Worm (Caenorhabditis elegans): Measurements from ENCODE around the gene col-177.
A peak's percentile ranks its signal among the peaks of the same experiment; 100 is the strongest.

Gene col-177

ce11 chrX:11038221-11038620 lies 36.6 kb upstream of the col-177 start:
- no peak for TF ChIP-seq Y55F3AM.14 (GFP tag; optimal IDR thresholded peaks at IDR 0.05)
- no peak for TF ChIP-seq alr-1 (tag; optimal IDR thresholded peaks at IDR 0.05)
- TF ChIP-seq nhr-10 (tag; optimal IDR thresholded peaks at IDR 0.05), result no peak
- TF ChIP-seq dmd-4 (tag; optimal IDR thresholded peaks at IDR 0.05), result no peak
- no peak for TF ChIP-seq sma-3 (GFP tag; optimal IDR thresholded peaks at IDR 0.05)
- TF ChIP-seq elt-1 (tag; optimal IDR thresholded peaks at IDR 0.05), result no peak
- no peak for TF ChIP-seq peb-1 (tag; optimal IDR thresholded peaks at IDR 0.05)
- TF ChIP-seq sma-9 (GFP tag; optimal IDR thresholded peaks at IDR 0.05), result no peak
- no peak for TF ChIP-seq sma-9 (tag; optimal IDR thresholded peaks at IDR 0.05)
- TF ChIP-seq blmp-1 (tag; optimal IDR thresholded peaks at IDR 0.05; ENCODE audit: insufficient read depth), result no peak
- TF ChIP-seq zag-1 (tag; optimal IDR thresholded peaks at IDR 0.05), result no peak

DNA sequence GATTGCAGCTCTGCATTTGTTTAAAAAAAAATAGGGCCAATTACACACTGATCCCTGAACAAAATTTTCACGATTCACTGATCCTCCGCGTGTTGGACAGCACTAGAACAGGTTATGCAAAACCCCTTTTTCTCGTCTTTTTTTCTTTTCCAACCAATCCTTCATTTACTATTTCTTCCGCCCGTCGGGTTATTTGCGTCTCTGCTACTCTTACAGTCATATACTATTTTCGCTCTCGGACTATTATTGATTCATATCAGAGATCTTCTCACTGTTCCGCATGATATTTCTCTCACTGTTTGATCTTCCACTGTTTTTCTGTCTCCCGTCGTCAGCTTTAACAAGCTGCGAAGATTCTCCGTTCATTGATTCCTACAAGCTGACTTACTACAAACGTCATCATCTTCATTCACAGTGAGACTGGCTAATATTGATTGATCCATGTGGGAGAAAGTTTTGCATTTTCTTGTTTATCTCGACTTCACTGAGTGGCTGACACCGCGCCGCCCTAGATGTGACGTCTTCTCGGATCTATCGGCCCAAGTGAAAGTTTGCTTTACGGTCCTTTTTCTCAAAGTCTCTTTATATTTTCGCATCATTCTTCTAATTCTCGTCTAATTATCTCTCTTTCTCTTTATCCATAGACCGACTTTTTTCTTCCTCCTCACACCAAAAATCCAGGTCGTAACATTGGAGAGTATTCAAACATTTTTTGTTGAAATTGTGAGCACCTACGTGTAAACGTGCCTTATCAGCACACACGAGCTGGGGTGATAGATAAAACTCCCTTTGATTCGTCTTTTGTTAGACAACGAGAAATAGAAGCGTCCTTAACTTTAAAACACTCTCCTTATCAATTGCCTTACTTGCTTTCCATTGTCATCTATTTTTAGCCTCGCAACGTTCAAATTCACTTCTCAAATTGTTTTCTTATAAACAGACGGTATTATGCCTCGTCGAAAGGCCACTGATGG lies 34.8 kb upstream of the col-177 start:
- TF ChIP-seq nhr-237 (tag; optimal IDR thresholded peaks at IDR 0.05), result no peak
- TF ChIP-seq blmp-1 (tag; optimal IDR thresholded peaks at IDR 0.05; ENCODE audit: insufficient read depth), result peak; percentile 89
- no peak for TF ChIP-seq lin-39 (tag; optimal IDR thresholded peaks at IDR 0.05)
- peak; percentile 35 for TF ChIP-seq nhr-21 (tag; optimal IDR thresholded peaks at IDR 0.05)
- TF ChIP-seq sem-4 (tag; optimal IDR thresholded peaks at IDR 0.05), result peak; percentile 34
- peak; percentile 36 for TF ChIP-seq F13H6.1 (tag; optimal IDR thresholded peaks at IDR 0.05)
- TF ChIP-seq crh-2 (tag; optimal IDR thresholded peaks at IDR 0.05), result peak; percentile 75
- no peak for TF ChIP-seq Y55F3AM.14 (GFP tag; optimal IDR thresholded peaks at IDR 0.05)
- TF ChIP-seq sma-3 (GFP tag; optimal IDR thresholded peaks at IDR 0.05), result no peak
- peak; percentile 59 for TF ChIP-seq fos-1 (tag; optimal IDR thresholded peaks at IDR 0.05)
- peak in 1 of 2 experiments; percentile 0 for TF ChIP-seq mdl-1 (tag; optimal IDR thresholded peaks at IDR 0.05)
- TF ChIP-seq unc-39 (tag; optimal IDR thresholded peaks at IDR 0.05), result no peak
- no peak for TF ChIP-seq C34F6.9 (tag; optimal IDR thresholded peaks at IDR 0.05)
- peak; percentile 26 for TF ChIP-seq sma-9 (GFP tag; optimal IDR thresholded peaks at IDR 0.05)
- no peak for TF ChIP-seq sma-9 (tag; optimal IDR thresholded peaks at IDR 0.05)

- TF ChIP-seq sma-9 (GFP tag; optimal IDR thresholded peaks at IDR 0.05), result peak; percentile 50
- TF ChIP-seq sma-9 (tag; optimal IDR thresholded peaks at IDR 0.05), result no peak
- no peak for TF ChIP-seq ztf-11 (tag; optimal IDR thresholded peaks at IDR 0.05)
- TF ChIP-seq nhr-129 (tag; optimal IDR thresholded peaks at IDR 0.05), result peak; percentile 16
- no peak for TF ChIP-seq nhr-23 (tag; optimal IDR thresholded peaks at IDR 0.05)
- peak; percentile 5 for TF ChIP-seq nhr-6 (tag; optimal IDR thresholded peaks at IDR 0.05)
- peak; percentile 25 for TF ChIP-seq C34F6.9 (tag; optimal IDR thresholded peaks at IDR 0.05)
- peak; percentile 74 for TF ChIP-seq F13H6.1 (tag; optimal IDR thresholded peaks at IDR 0.05)
- peak in 1 of 2 experiments; percentile 9 for TF ChIP-seq lsy-2 (tag; optimal IDR thresholded peaks at IDR 0.05)
- TF ChIP-seq mab-5 (tag; optimal IDR thresholded peaks at IDR 0.05), result peak; percentile 28
Observed at ce11 chrX:11035563-11035962, 33.9 kb upstream of the col-177 start.

- TF ChIP-seq peb-1 (tag; optimal IDR thresholded peaks at IDR 0.05) (no peak), nhr-10 (tag; optimal IDR thresholded peaks at IDR 0.05) (no peak), mdl-1 (tag; optimal IDR thresholded peaks at IDR 0.05) (no peak), lin-11 (tag; optimal IDR thresholded peaks at IDR 0.05) (no peak), unc-39 (tag; optimal IDR thresholded peaks at IDR 0.05) (no peak), nhr-129 (tag; optimal IDR thresholded peaks at IDR 0.05) (peak; percentile 63), unc-55 (GFP tag; optimal IDR thresholded peaks at IDR 0.05) (peak; percentile 6), fos-1 (tag; optimal IDR thresholded peaks at IDR 0.05) (no peak), ceh-16 (tag; optimal IDR thresholded peaks at IDR 0.05) (no peak), C34F6.9 (tag; optimal IDR thresholded peaks at IDR 0.05) (peak; percentile 63), nhr-12 (tag; optimal IDR thresholded peaks at IDR 0.05) (no peak), nhr-237 (tag; optimal IDR thresholded peaks at IDR 0.05) (no peak), ztf-1 (GFP tag; conservative IDR thresholded peaks at IDR 0.05) (no peak), ztf-11 (tag; optimal IDR thresholded peaks at IDR 0.05) (no peak), nhr-6 (tag; optimal IDR thresholded peaks at IDR 0.05) (no peak), F13H6.1 (tag; optimal IDR thresholded peaks at IDR 0.05) (peak; percentile 60), lin-13 (GFP tag; optimal IDR thresholded peaks at IDR 0.05) (peak; percentile 0), dmd-4 (tag; optimal IDR thresholded peaks at IDR 0.05) (no peak), ceh-82 (tag; optimal IDR thresholded peaks at IDR 0.05) (no peak), lsy-2 (tag; optimal IDR thresholded peaks at IDR 0.05) (peak in 1 of 2 experiments; percentile 42), crh-2 (tag; optimal IDR thresholded peaks at IDR 0.05) (peak; percentile 68), nhr-23 (tag; optimal IDR thresholded peaks at IDR 0.05) (no peak), ama-1 (optimal IDR thresholded peaks at IDR 0.05) (no peak), skn-1 (tag; optimal IDR thresholded peaks at IDR 0.05) (no peak), snpc-4 (tag; optimal IDR thresholded peaks at IDR 0.05) (no peak), elt-1 (tag; optimal IDR thresholded peaks at IDR 0.05) (no peak), zag-1 (tag; optimal IDR thresholded peaks at IDR 0.05) (no peak), ZK546.5 (tag; optimal IDR thresholded peaks at IDR 0.05) (no peak), nhr-21 (tag; optimal IDR thresholded peaks at IDR 0.05) (no peak), alr-1 (tag; optimal IDR thresholded peaks at IDR 0.05) (no peak), ztf-4 (tag; optimal IDR thresholded peaks at IDR 0.05) (no peak), nhr-77 (tag; optimal IDR thresholded peaks at IDR 0.05) (no peak), mbf-1 (tag; optimal IDR thresholded peaks at IDR 0.05) (no peak), mab-5 (tag; optimal IDR thresholded peaks at IDR 0.05) (peak; percentile 50)
Observed at ce11 chrX:11034430-11035117, 32.9 kb upstream of the col-177 start.
